Fruit fly (Drosophila melanogaster) whole organism, adult: ENCODE measurements around the gene Idgf2.

Experiments
- CG11617 ChIP-seq: fragments of 200-800 bp; sonication (Bioruptor generic); optimal IDR thresholded peaks from 2 replicates; lab custom pipeline; 2017; ENCODE audit warnings: mild to moderate bottlenecking, missing biosample characterization, missing genetic modification reagents, missing genetic modification characterization
- CG12768 ChIP-seq: fragments of 200-800 bp; sonication (Bioruptor generic); optimal IDR thresholded peaks from 2 replicates; lab custom pipeline; 2017; ENCODE audit warnings: missing biosample characterization, missing genetic modification characterization, mild to moderate bottlenecking, moderate library complexity, missing genetic modification reagents
- CG14711 ChIP-seq: fragments of 200-800 bp; sonication (Bioruptor generic); optimal IDR thresholded peaks from 2 replicates; lab custom pipeline; 2018; ENCODE audit warnings: missing biosample characterization, mild to moderate bottlenecking, missing genetic modification characterization, moderate library complexity
- CG1620 ChIP-seq: fragments of 200-800 bp; sonication (Bioruptor generic); optimal IDR thresholded peaks from 2 replicates; lab custom pipeline; 2016; ENCODE audit warnings: missing biosample characterization, missing genetic modification characterization
- CG33017 ChIP-seq: fragments of 200-800 bp; sonication (Bioruptor generic); optimal IDR thresholded peaks from 2 replicates; lab custom pipeline; 2018; ENCODE audit warnings: missing biosample characterization, mild to moderate bottlenecking, missing genetic modification characterization, moderate library complexity
- CG5204 ChIP-seq: fragments of 200-800 bp; sonication (Bioruptor generic); optimal IDR thresholded peaks from 2 replicates; lab custom pipeline; 2016; ENCODE audit warnings: missing biosample characterization, missing genetic modification characterization
- CG7045 ChIP-seq: fragments of 200-800 bp; sonication (Bioruptor generic); optimal IDR thresholded peaks from 2 replicates; lab custom pipeline; 2017; ENCODE audit warnings: missing biosample characterization, mild to moderate bottlenecking, missing genetic modification characterization
- CG7101 ChIP-seq: fragments of 200-800 bp; sonication (Bioruptor generic); optimal IDR thresholded peaks from 2 replicates; lab custom pipeline; 2018; ENCODE audit warnings: missing biosample characterization, mild to moderate bottlenecking, missing genetic modification characterization, moderate library complexity
- Clk ChIP-seq: fragments of 200-800 bp; sonication (Bioruptor generic); optimal IDR thresholded peaks from 2 replicates; lab custom pipeline; 2017; ENCODE audit warnings: missing biosample characterization, missing genetic modification characterization
- Crg-1 ChIP-seq: fragments of 200-800 bp; sonication (Bioruptor generic); optimal IDR thresholded peaks from 2 replicates; lab custom pipeline; 2016; ENCODE audit warnings: missing biosample characterization, missing genetic modification characterization
- Hr96 ChIP-seq: fragments of 200-800 bp; sonication (Bioruptor generic); optimal IDR thresholded peaks from 2 replicates; lab custom pipeline; 2016; ENCODE audit warnings: missing biosample characterization, missing genetic modification characterization
- Mnt ChIP-seq: fragments of 200-800 bp; sonication (Bioruptor generic); optimal IDR thresholded peaks from 2 replicates; lab custom pipeline; 2016; ENCODE audit warnings: missing biosample characterization, mild to moderate bottlenecking, missing genetic modification characterization
- bab1 ChIP-seq: fragments of 200-800 bp; sonication (Bioruptor generic); optimal IDR thresholded peaks from 3 replicates; lab custom pipeline; 2019; ENCODE audit warnings: missing biosample characterization, mild to moderate bottlenecking, missing genetic modification characterization, moderate library complexity
- cic ChIP-seq: fragments of 200-800 bp; sonication (Bioruptor generic); optimal IDR thresholded peaks from 2 replicates; lab custom pipeline; 2017; ENCODE audit warnings: missing biosample characterization, mild to moderate bottlenecking, missing genetic modification characterization, moderate library complexity
- cnc ChIP-seq, 2 experiments: fragments of >200 bp; optimal IDR thresholded peaks; 2 replicates each; lab custom pipeline; 2017
- kay ChIP-seq: fragments of 200-800 bp; sonication (Bioruptor generic); peaks from one replicate; lab custom pipeline; 2016; ENCODE audit warnings: missing biosample characterization, missing genetic modification characterization, borderline replicate concordance
- ovo ChIP-seq: fragments of 200-800 bp; sonication (Bioruptor generic); optimal IDR thresholded peaks from 2 replicates; lab custom pipeline; 2016; ENCODE audit warnings: missing biosample characterization, missing genetic modification characterization
- pad ChIP-seq: fragments of 200-800 bp; sonication (Bioruptor generic); optimal IDR thresholded peaks from 3 replicates; lab custom pipeline; 2017; ENCODE audit warnings: missing biosample characterization, missing genetic modification characterization, mild to moderate bottlenecking, moderate library complexity, missing genetic modification reagents
- tj ChIP-seq: fragments of 200-800 bp; sonication (Bioruptor generic); optimal IDR thresholded peaks from 3 replicates; lab custom pipeline; 2017; ENCODE audit warnings: missing biosample characterization, mild to moderate bottlenecking, missing genetic modification characterization, moderate library complexity
- toe ChIP-seq: fragments of 200-800 bp; sonication (Bioruptor generic); optimal IDR thresholded peaks from 2 replicates; lab custom pipeline; 2016; ENCODE audit warnings: missing biosample characterization, missing genetic modification characterization

Gene Idgf2

dm6 chr2L:16448451-16449206, 1.5 kb downstream of the Idgf2 start, which contains the start of gene CG5888:
Gene CG5888, minus strand, starts transcription at chr2L:16448469.
- TF ChIP-seq CG14711 (tag; lab: Kevin White, UChicago), result no peak
- TF ChIP-seq CG1620 (GFP tag; lab: Kevin White, UChicago), result no peak
- no peak for TF ChIP-seq cnc (optimal IDR thresholded peaks at IDR 0.05; lab: Kevin White, UChicago)
- peak; percentile 25 for TF ChIP-seq CG12768 (GFP tag; lab: Kevin White, UChicago)
- TF ChIP-seq ovo (GFP tag; lab: Kevin White, UChicago), result no peak
- TF ChIP-seq cic, result no peak
- TF ChIP-seq tj (GFP tag; lab: Kevin White, UChicago), result peak; percentile 66
- peak; percentile 33 for TF ChIP-seq CG7045
- TF ChIP-seq Clk (GFP tag; lab: Kevin White, UChicago), result no peak
- TF ChIP-seq CG5204 (GFP tag; lab: Kevin White, UChicago), result no peak
- TF ChIP-seq CG7101 (tag; lab: Kevin White, UChicago), result peak; percentile 48
- peak; percentile 45 for TF ChIP-seq CG33017
- peak; percentile 72 for TF ChIP-seq CG11617 (GFP tag; lab: Kevin White, UChicago)
- no peak for TF ChIP-seq Mnt
- TF ChIP-seq kay (GFP tag; lab: Kevin White, UChicago), result peak; percentile 63
- no peak for TF ChIP-seq toe (GFP tag; lab: Kevin White, UChicago)

dm6 chr2L:16450891-16451290, 3.8 kb downstream of the Idgf2 start, which contains the start of gene Idgf3:
Gene Idgf3, plus strand, starts transcription at chr2L:16450907.
- TF ChIP-seq Hr96 (peak; percentile 32), cic (peak; percentile 58), ovo (GFP tag; lab: Kevin White, UChicago) (no peak), cnc (optimal IDR thresholded peaks at IDR 0.05; lab: Kevin White, UChicago) (no peak), CG12768 (GFP tag; lab: Kevin White, UChicago) (peak; percentile 49), bab1 (GFP tag; lab: Kevin White, UChicago) (no peak), CG7101 (tag; lab: Kevin White, UChicago) (peak; percentile 32), CG1620 (GFP tag; lab: Kevin White, UChicago) (no peak), CG14711 (tag; lab: Kevin White, UChicago) (no peak), tj (GFP tag; lab: Kevin White, UChicago) (peak; percentile 4), Mnt (peak; percentile 32), CG11617 (GFP tag; lab: Kevin White, UChicago) (peak; percentile 22), CG5204 (GFP tag; lab: Kevin White, UChicago) (peak; percentile 13), CG33017 (no peak), Clk (GFP tag; lab: Kevin White, UChicago) (no peak), toe (GFP tag; lab: Kevin White, UChicago) (peak; percentile 14)

- no peak for TF ChIP-seq Mnt
- TF ChIP-seq pad (GFP tag; lab: Kevin White, UChicago), result no peak
- TF ChIP-seq ovo (GFP tag; lab: Kevin White, UChicago), result peak; percentile 31
- TF ChIP-seq Crg-1 (GFP tag; lab: Kevin White, UChicago), result peak; percentile 3
- TF ChIP-seq toe (GFP tag; lab: Kevin White, UChicago), result no peak
- peak; percentile 15 for TF ChIP-seq CG7045
- no peak for TF ChIP-seq CG1620 (GFP tag; lab: Kevin White, UChicago)
- TF ChIP-seq cnc (optimal IDR thresholded peaks at IDR 0.05; lab: Kevin White, UChicago), result no peak
- TF ChIP-seq cic, result no peak
- no peak for TF ChIP-seq CG12768 (GFP tag; lab: Kevin White, UChicago)
- TF ChIP-seq Hr96, result no peak
- TF ChIP-seq tj (GFP tag; lab: Kevin White, UChicago), result no peak
- no peak for TF ChIP-seq kay (GFP tag; lab: Kevin White, UChicago)
- no peak for TF ChIP-seq Clk (GFP tag; lab: Kevin White, UChicago)
- no peak for TF ChIP-seq CG33017
- TF ChIP-seq bab1 (GFP tag; lab: Kevin White, UChicago), result no peak
- peak; percentile 1 for TF ChIP-seq CG14711 (tag; lab: Kevin White, UChicago)
- no peak for TF ChIP-seq CG5204 (GFP tag; lab: Kevin White, UChicago)
- TF ChIP-seq CG11617 (GFP tag; lab: Kevin White, UChicago), result no peak
- peak; percentile 28 for TF ChIP-seq CG7101 (tag; lab: Kevin White, UChicago)
Observed at dm6 chr2L:16451858-16452257, 4.7 kb downstream of the Idgf2 start.

dm6 chr2L:16458385-16458784, 11.3 kb downstream of the Idgf2 start:
- no peak for TF ChIP-seq CG11617 (GFP tag; lab: Kevin White, UChicago)
- no peak for TF ChIP-seq CG14711 (tag; lab: Kevin White, UChicago)
- no peak for TF ChIP-seq Mnt
- TF ChIP-seq CG7101 (tag; lab: Kevin White, UChicago), result no peak
- no peak for TF ChIP-seq pad (GFP tag; lab: Kevin White, UChicago)
- TF ChIP-seq Crg-1 (GFP tag; lab: Kevin White, UChicago), result no peak
- TF ChIP-seq CG7045, result no peak
- no peak for TF ChIP-seq Hr96
- no peak for TF ChIP-seq CG5204 (GFP tag; lab: Kevin White, UChicago)

dm6 chr2L:16463657-16464056, 16.5 kb downstream of the Idgf2 start:
- TF ChIP-seq kay (GFP tag; lab: Kevin White, UChicago) (no peak), Hr96 (no peak), CG14711 (tag; lab: Kevin White, UChicago) (no peak), cic (no peak)

dm6 chr2L:16469749-16470148, 22.6 kb downstream of the Idgf2 start:
- TF ChIP-seq CG12768 (GFP tag; lab: Kevin White, UChicago), result no peak
- no peak for TF ChIP-seq toe (GFP tag; lab: Kevin White, UChicago)
- TF ChIP-seq CG14711 (tag; lab: Kevin White, UChicago), result no peak
- no peak for TF ChIP-seq Clk (GFP tag; lab: Kevin White, UChicago)
